Worm (Caenorhabditis elegans) whole organism, young adult: ENCODE results near the gene C06A8.6.

ENCODE experiments used
- F57C9.4 ChIP-seq: sonication (generic microtip); optimal IDR thresholded peaks from 2 replicates; lab custom pipeline; 2017; ENCODE audit warnings: mild to moderate bottlenecking, missing genetic modification characterization, missing compliant biosample characterization
- Y56A3A.18 ChIP-seq: fragments of 200-800 bp; sonication (Bioruptor generic); IDR thresholded peaks from 2 replicates; pipeline ENCODE4 v1.3.6; 2022; ENCODE audit warnings: missing genetic modification reagents, missing genetic modification characterization, missing compliant biosample characterization
- ama-1 ChIP-seq, 3 experiments: fragments of 150-350 bp in 1 of 3; sonication (generic microtip) in 2 of 3; optimal IDR thresholded peaks; 2 replicates each; lab custom pipeline; 2014 to 2018; ENCODE audit warnings: missing biosample characterization in 2 of 3, missing genetic modification characterization in 2 of 3, missing genetic modification reagents in 2 of 3
- nhr-90 ChIP-seq: sonication (generic microtip); optimal IDR thresholded peaks from 2 replicates; lab custom pipeline; 2016; ENCODE audit warnings: missing genotype, mild to moderate bottlenecking, missing genetic modification characterization, missing compliant biosample characterization
- zfh-2 ChIP-seq: fragments of 200-800 bp; sonication (Bioruptor generic); conservative IDR thresholded peaks from 2 replicates; pipeline ENCODE4 v1.3.6; 2022; ENCODE audit warnings: missing genetic modification reagents, missing genetic modification characterization, missing compliant biosample characterization
- ztf-22 ChIP-seq: fragments of 200-800 bp; sonication (Bioruptor generic); optimal IDR thresholded peaks from 2 replicates; lab custom pipeline; 2018; ENCODE audit warnings: mild to moderate bottlenecking, missing genetic modification characterization, moderate library complexity, missing compliant biosample characterization

DNA sequence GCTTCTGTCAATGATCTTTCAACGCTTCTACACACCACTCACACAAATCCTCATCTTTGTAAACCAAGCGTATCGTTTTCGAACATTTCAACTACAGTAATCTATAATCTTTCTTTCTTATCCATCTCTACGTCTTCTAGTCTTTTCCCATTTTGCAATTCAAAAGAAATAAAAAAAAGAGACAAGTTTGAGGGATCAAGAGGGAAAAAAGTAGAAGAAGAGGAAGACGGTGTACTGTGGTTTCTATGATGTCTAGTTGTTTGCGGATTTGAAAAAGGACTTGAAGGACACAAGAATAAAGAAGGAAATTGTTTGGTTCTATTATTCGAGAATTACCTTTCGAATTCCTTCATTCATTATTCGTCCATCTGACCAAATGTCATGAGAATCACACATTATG, 20.2 kb downstream of the C06A8.6 start:
- TF ChIP-seq ama-1 (optimal IDR thresholded peaks at IDR 0.05; lab: Kevin White, UChicago) (no peak), ama-1 (GFP tag; optimal IDR thresholded peaks at IDR 0.05; lab: Kevin White, UChicago) (no peak), Y56A3A.18 (GFP tag; lab: Robert Waterston, UW) (no peak), ztf-22 (GFP tag; lab: Kevin White, UChicago) (no peak), zfh-2 (GFP tag; lab: Robert Waterston, UW) (no peak), nhr-90 (tag; lab: Kevin White, UChicago) (no peak), F57C9.4 (no peak)
